Worm (Caenorhabditis elegans): ENCODE measurements around the gene K02E7.1.

The K02E7.1 gene

ce11 chrII:1131367-1131766 lies 48.4 kb downstream of the K02E7.1 start:
- TF ChIP-seq nhr-120 (GFP tag; IDR thresholded peaks at IDR 0.05) (no peak), mcd-1 (GFP tag; IDR thresholded peaks at IDR 0.05) (peak; percentile 78), K12H6.12 (tag; optimal IDR thresholded peaks at IDR 0.05) (no peak), Y53G8AR.9 (GFP tag; conservative IDR thresholded peaks at IDR 0.05) (no peak), D2030.7 (GFP tag; IDR thresholded peaks at IDR 0.05) (0 out of 2 replicates have a peak, but pooled peaks have one; percentile 9), unc-62 (GFP tag; optimal IDR thresholded peaks at IDR 0.05) (no peak), F23B12.7 (tag; optimal IDR thresholded peaks at IDR 0.05; ENCODE audit: insufficient read depth) (no peak), Y56A3A.18 (GFP tag; IDR thresholded peaks at IDR 0.05) (peak; percentile 8; the same call in 1 of the 2 replicates), ccch-3 (GFP tag; optimal IDR thresholded peaks at IDR 0.05) (no peak), Y67H2A.10 (GFP tag; conservative IDR thresholded peaks at IDR 0.05) (no peak)

ce11 chrII:1131821-1132220 lies 48.9 kb downstream of the K02E7.1 start:
- TF ChIP-seq lin-35 (GFP tag; optimal IDR thresholded peaks at IDR 0.05) = no peak
- TF ChIP-seq K12H6.12 (tag; optimal IDR thresholded peaks at IDR 0.05) = no peak
- no peak for TF ChIP-seq sdz-38 (tag; optimal IDR thresholded peaks at IDR 0.05)
- TF ChIP-seq zfh-2 (GFP tag; conservative IDR thresholded peaks at IDR 0.05) = peak; percentile 65
- no peak for TF ChIP-seq nfyb-1 (GFP tag; IDR thresholded peaks at IDR 0.05)

ce11 chrII:1132750-1133149 lies 49.8 kb downstream of the K02E7.1 start:
- no peak for TF ChIP-seq ztf-18 (tag; optimal IDR thresholded peaks at IDR 0.05)
- TF ChIP-seq mcd-1 (GFP tag; IDR thresholded peaks at IDR 0.05) = peak; percentile 70
- TF ChIP-seq lin-54 (GFP tag; optimal IDR thresholded peaks at IDR 0.05) = peak; percentile 31
- TF ChIP-seq pbrm-1 (GFP tag; IDR thresholded peaks at IDR 0.05) = no peak

ce11 chrII:1133295-1133694 lies 50.3 kb downstream of the K02E7.1 start:
- TF ChIP-seq ztf-3 (GFP tag; optimal IDR thresholded peaks at IDR 0.05) (no peak), C06A6.2 (GFP tag; conservative IDR thresholded peaks at IDR 0.05) (no peak), mcd-1 (GFP tag; IDR thresholded peaks at IDR 0.05) (peak; percentile 77), ztf-22 (GFP tag; optimal IDR thresholded peaks at IDR 0.05) (no peak), lin-54 (GFP tag; optimal IDR thresholded peaks at IDR 0.05) (peak; percentile 20), F22D6.2 (tag; optimal IDR thresholded peaks at IDR 0.05) (no peak), F33H1.4 (GFP tag; IDR thresholded peaks at IDR 0.05) (no peak), ceh-100 (GFP tag; IDR thresholded peaks at IDR 0.05) (peak; percentile 29; the same call in 1 of the 2 replicates)
